Worm (Caenorhabditis elegans) whole organism, L1 larva: ENCODE results near the gene F22F7.2.

Source experiments
- C04F5.9 ChIP-seq: sonication (generic microtip); optimal IDR thresholded peaks from 2 replicates; lab custom pipeline; 2016; ENCODE audit warnings: missing genetic modification characterization, missing compliant biosample characterization
- F16B12.6 ChIP-seq: fragments of 150-350 bp; optimal IDR thresholded peaks from 2 replicates; lab custom pipeline; 2014; ENCODE audit warnings: missing biosample characterization, missing genetic modification characterization
- Y116A8C.19 ChIP-seq: sonication (generic microtip); optimal IDR thresholded peaks from 2 replicates; lab custom pipeline; 2016; ENCODE audit warnings: missing compliant biosample characterization, missing genetic modification characterization, borderline replicate concordance
- aha-1 ChIP-seq: fragments of 150-350 bp; optimal IDR thresholded peaks from 2 replicates; lab custom pipeline; 2014; ENCODE audit warnings: missing biosample characterization, missing genetic modification characterization
- alr-1 ChIP-seq: fragments of 200-800 bp; sonication (Bioruptor generic); optimal IDR thresholded peaks from 2 replicates; lab custom pipeline; 2018; ENCODE audit warnings: borderline replicate concordance, mild to moderate bottlenecking, missing genetic modification characterization, missing compliant biosample characterization
- blmp-1 ChIP-seq: fragments of 150-350 bp; optimal IDR thresholded peaks from 2 replicates; lab custom pipeline; 2014; ENCODE audit warnings: missing biosample characterization, missing genetic modification characterization
- ceh-82 ChIP-seq, 3 experiments: fragments of 150-350 bp in 1 of 3; sonication (generic microtip) in 2 of 3; optimal IDR thresholded peaks; 2 replicates each; lab custom pipeline; 2014 to 2017; ENCODE audit warnings: missing biosample characterization in 3 of 3, missing genetic modification characterization in 3 of 3
- ceh-88 ChIP-seq: fragments of 200-800 bp; sonication (Bioruptor generic); IDR thresholded peaks from 2 replicates; pipeline ENCODE4 v1.3.6; 2022; ENCODE audit warnings: missing genetic modification characterization, missing compliant biosample characterization
- ces-1 ChIP-seq: fragments of 150-350 bp; optimal IDR thresholded peaks from 2 replicates; lab custom pipeline; 2014; ENCODE audit warnings: missing biosample characterization, missing genetic modification reagents, missing genetic modification characterization
- dpl-1 ChIP-seq, 3 experiments: fragments of 150-350 bp in 2 of 3; sonication (generic microtip) in 1 of 3; optimal IDR thresholded peaks; 2 replicates each; lab custom pipeline; 2014 to 2017; ENCODE audit warnings: missing biosample characterization in 3 of 3, missing genetic modification characterization in 3 of 3, missing genetic modification reagents in 3 of 3
- efl-1 ChIP-seq, 4 experiments: fragments of 150-350 bp; optimal IDR thresholded peaks in 3 of 4; peaks in 1 of 4; 1 replicate in 1 of 4; 2 replicates in 3 of 4; lab custom pipeline; 2014; ENCODE audit warnings: missing biosample characterization in 2 of 4, missing genetic modification characterization in 2 of 4, missing genetic modification reagents in 2 of 4
- efl-3 ChIP-seq: fragments of 200-800 bp; sonication (Bioruptor generic); optimal IDR thresholded peaks from 2 replicates; lab custom pipeline; 2018; ENCODE audit warnings: mild to moderate bottlenecking, missing genetic modification characterization, missing compliant biosample characterization
- elt-3 ChIP-seq, 6 experiments: fragments of 150-350 bp in 1 of 6; sonication (generic microtip); optimal IDR thresholded peaks; 2 replicates each; lab custom pipeline; 2017 to 2018; ENCODE audit warnings: missing biosample characterization in 6 of 6, missing genetic modification characterization in 6 of 6, inconsistent platforms in 1 of 6
- fkh-10 ChIP-seq: sonication (generic microtip); optimal IDR thresholded peaks from 2 replicates; lab custom pipeline; 2017; ENCODE audit warnings: missing biosample characterization, missing genetic modification reagents, missing genetic modification characterization
- fkh-8 ChIP-seq: sonication (generic microtip); optimal IDR thresholded peaks from 2 replicates; lab custom pipeline; 2016; ENCODE audit warnings: mild to moderate bottlenecking, missing genetic modification characterization, missing compliant biosample characterization
- fos-1 ChIP-seq: fragments of 150-350 bp; optimal IDR thresholded peaks from 2 replicates; lab custom pipeline; 2014; ENCODE audit warnings: missing biosample characterization, missing genetic modification characterization
- hlh-4 ChIP-seq: sonication (generic microtip); optimal IDR thresholded peaks from 2 replicates; lab custom pipeline; 2016; ENCODE audit warnings: mild to moderate bottlenecking, missing genetic modification characterization, missing compliant biosample characterization
- hpl-2 ChIP-seq: fragments of 150-350 bp; optimal IDR thresholded peaks from 2 replicates; lab custom pipeline; 2014; ENCODE audit warnings: missing biosample characterization, missing genetic modification reagents, missing genetic modification characterization
- isw-1 ChIP-seq: fragments of 200-800 bp; sonication (Bioruptor generic); IDR thresholded peaks from 2 replicates; pipeline ENCODE4 v1.3.6; 2022; ENCODE audit warnings: missing genetic modification characterization, missing compliant biosample characterization
- jun-1 ChIP-seq: fragments of 150-350 bp; optimal IDR thresholded peaks from 2 replicates; lab custom pipeline; 2014; ENCODE audit warnings: missing biosample characterization, missing genetic modification reagents, missing genetic modification characterization
- lin-14 ChIP-seq: fragments of 200-800 bp; sonication (Bioruptor generic); optimal IDR thresholded peaks from 2 replicates; lab custom pipeline; 2018; ENCODE audit warnings: mild to moderate bottlenecking, missing genetic modification characterization, moderate library complexity, missing compliant biosample characterization
- lin-15B ChIP-seq: fragments of 150-350 bp; sonication (generic microtip); optimal IDR thresholded peaks from 3 replicates; lab custom pipeline; 2014; ENCODE audit warnings: missing biosample characterization, missing genetic modification characterization
- lin-39 ChIP-seq: fragments of 150-350 bp; optimal IDR thresholded peaks from 2 replicates; lab custom pipeline; 2014; ENCODE audit warnings: missing biosample characterization, missing genetic modification reagents, missing genetic modification characterization
- lir-3 ChIP-seq: sonication (generic microtip); optimal IDR thresholded peaks from 2 replicates; lab custom pipeline; 2016; ENCODE audit warnings: mild to moderate bottlenecking, missing genetic modification characterization, moderate library complexity, missing compliant biosample characterization; ENCODE audit not compliant: poor library complexity
- lsy-2 ChIP-seq, 2 experiments: fragments of 150-350 bp; optimal IDR thresholded peaks; 2 replicates each; lab custom pipeline; 2014; ENCODE audit warnings: missing biosample characterization in 2 of 2, missing genetic modification characterization in 2 of 2
- mab-9 ChIP-seq: fragments of 200-800 bp; sonication (Bioruptor generic); IDR thresholded peaks from 2 replicates; pipeline ENCODE4 v1.3.6; 2022; ENCODE audit warnings: missing genetic modification reagents, missing genetic modification characterization, missing compliant biosample characterization
- mdl-1 ChIP-seq, 2 experiments: fragments of 150-350 bp; optimal IDR thresholded peaks; 2 replicates each; lab custom pipeline; 2014 to 2017; ENCODE audit warnings: missing biosample characterization in 2 of 2, missing genetic modification characterization in 2 of 2, inconsistent platforms in 1 of 2
- mef-2 ChIP-seq: fragments of 150-350 bp; optimal IDR thresholded peaks from 2 replicates; lab custom pipeline; 2014; ENCODE audit warnings: missing biosample characterization, missing genetic modification characterization
- mep-1 ChIP-seq: fragments of 150-350 bp; optimal IDR thresholded peaks from 2 replicates; lab custom pipeline; 2014; ENCODE audit warnings: missing biosample characterization, missing genetic modification characterization
- nhr-11 ChIP-seq: fragments of 150-350 bp; optimal IDR thresholded peaks from 2 replicates; lab custom pipeline; 2014; ENCODE audit warnings: missing biosample characterization, missing genetic modification characterization
- nhr-12 ChIP-seq: sonication (generic microtip); optimal IDR thresholded peaks from 2 replicates; lab custom pipeline; 2017; ENCODE audit warnings: missing biosample characterization, missing genetic modification characterization
- nhr-20 ChIP-seq: sonication (generic microtip); optimal IDR thresholded peaks from 2 replicates; lab custom pipeline; 2016; ENCODE audit warnings: mild to moderate bottlenecking, missing genetic modification characterization, missing compliant biosample characterization
- nhr-71 ChIP-seq: sonication (generic microtip); optimal IDR thresholded peaks from 2 replicates; lab custom pipeline; 2016; ENCODE audit warnings: mild to moderate bottlenecking, missing genetic modification characterization, moderate library complexity, missing compliant biosample characterization
- nhr-85 ChIP-seq: sonication (generic microtip); peaks from one replicate; lab custom pipeline; 2016; ENCODE audit warnings: missing genetic modification characterization, inconsistent platforms, missing compliant biosample characterization
- nhr-90 ChIP-seq: sonication (generic microtip); optimal IDR thresholded peaks from 2 replicates; lab custom pipeline; 2016; ENCODE audit warnings: mild to moderate bottlenecking, missing genetic modification characterization, missing compliant biosample characterization; ENCODE audit not compliant: poor library complexity
- pax-3 ChIP-seq: fragments of 200-800 bp; sonication (Bioruptor generic); optimal IDR thresholded peaks from 2 replicates; lab custom pipeline; 2018; ENCODE audit warnings: mild to moderate bottlenecking, missing genetic modification characterization, moderate library complexity, missing compliant biosample characterization
- rnt-1 ChIP-seq: sonication (generic microtip); optimal IDR thresholded peaks from 2 replicates; lab custom pipeline; 2016; ENCODE audit warnings: mild to moderate bottlenecking, missing genetic modification characterization, moderate library complexity, missing compliant biosample characterization
- skn-1 ChIP-seq: fragments of 150-350 bp; optimal IDR thresholded peaks from 2 replicates; lab custom pipeline; 2014; ENCODE audit warnings: missing biosample characterization, missing genetic modification characterization
- snpc-4 ChIP-seq: fragments of 150-350 bp; optimal IDR thresholded peaks from 2 replicates; lab custom pipeline; 2014; ENCODE audit warnings: missing biosample characterization, missing genetic modification characterization
- snu-23 ChIP-seq: sonication (generic microtip); optimal IDR thresholded peaks from 2 replicates; lab custom pipeline; 2016; ENCODE audit warnings: missing genetic modification characterization, missing compliant biosample characterization
- sox-4 ChIP-seq: sonication (generic microtip); optimal IDR thresholded peaks from 2 replicates; lab custom pipeline; 2016; ENCODE audit warnings: missing genetic modification characterization, missing compliant biosample characterization
- sup-37 ChIP-seq: fragments of 200-800 bp; sonication (Bioruptor generic); optimal IDR thresholded peaks from 2 replicates; lab custom pipeline; 2018; ENCODE audit warnings: mild to moderate bottlenecking, missing genetic modification characterization, missing compliant biosample characterization
- tbx-2 ChIP-seq: sonication (generic microtip); optimal IDR thresholded peaks from 2 replicates; lab custom pipeline; 2016; ENCODE audit warnings: missing genetic modification characterization, missing compliant biosample characterization
- unc-130 ChIP-seq: fragments of 150-350 bp; optimal IDR thresholded peaks from 2 replicates; lab custom pipeline; 2017; ENCODE audit warnings: missing biosample characterization, missing genetic modification characterization, inconsistent platforms
- unc-62 ChIP-seq: fragments of 150-350 bp; optimal IDR thresholded peaks from 2 replicates; lab custom pipeline; 2014; ENCODE audit warnings: missing biosample characterization, missing genetic modification reagents, missing genetic modification characterization
- vab-15 ChIP-seq: sonication (generic microtip); optimal IDR thresholded peaks from 2 replicates; lab custom pipeline; 2017; ENCODE audit warnings: missing genotype, mild to moderate bottlenecking, missing genetic modification characterization, missing compliant biosample characterization
- zag-1 ChIP-seq: fragments of 150-350 bp; optimal IDR thresholded peaks from 2 replicates; lab custom pipeline; 2014; ENCODE audit warnings: missing biosample characterization, missing genetic modification characterization

Gene F22F7.2

DNA sequence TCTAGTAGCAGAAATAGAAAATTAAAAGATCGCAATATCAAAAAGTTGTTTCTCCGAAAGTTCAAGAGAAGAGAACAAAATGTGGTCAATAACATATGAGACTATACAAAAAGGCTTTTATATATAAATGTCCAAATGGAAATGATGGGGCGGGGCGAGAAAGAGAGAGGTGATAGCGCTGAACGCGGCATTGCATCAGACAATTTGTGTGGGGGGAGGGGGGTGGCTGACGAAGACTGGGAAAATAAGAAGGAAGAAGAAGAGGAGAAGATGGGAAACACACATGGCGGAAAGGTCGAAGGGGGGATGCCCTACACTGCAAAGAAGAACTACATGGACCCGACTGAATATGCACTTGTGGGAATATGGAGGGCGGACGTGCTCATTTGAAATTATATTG lies 12.7 kb downstream of the F22F7.2 start:
- TF ChIP-seq unc-62 (no peak), elt-3 (tag; optimal IDR thresholded peaks at IDR 0.05; lab: Kevin White, UChicago) (no peak), lin-15B (no peak), efl-3 (GFP tag; lab: Kevin White, UChicago) (no peak), nhr-12 (tag; lab: Kevin White, UChicago) (no peak), zag-1 (tag; lab: Kevin White, UChicago) (no peak), mef-2 (tag; lab: Kevin White, UChicago) (no peak), aha-1 (no peak), ceh-88 (GFP tag; lab: Robert Waterston, UW) (no peak), snpc-4 (no peak), Y116A8C.19 (tag; lab: Kevin White, UChicago) (no peak), F16B12.6 (tag; lab: Kevin White, UChicago) (no peak), sup-37 (GFP tag; lab: Kevin White, UChicago) (no peak), sox-4 (tag; lab: Kevin White, UChicago) (no peak), nhr-11 (tag; lab: Kevin White, UChicago) (no peak), efl-1 (optimal IDR thresholded peaks at IDR 0.05; lab: Kevin White, UChicago) (peak; percentile 4 to 17), efl-1 (GFP tag; optimal IDR thresholded peaks at IDR 0.05 in 1 of 2; lab: Kevin White, UChicago) (no peak), pax-3 (tag; lab: Kevin White, UChicago) (no peak), fkh-10 (GFP tag; lab: Kevin White, UChicago) (no peak), jun-1 (tag; lab: Kevin White, UChicago) (peak; percentile 56), fos-1 (no peak), blmp-1 (peak; percentile 48), skn-1 (peak; percentile 23), rnt-1 (tag; lab: Kevin White, UChicago) (peak; percentile 62), tbx-2 (tag; lab: Kevin White, UChicago) (no peak), hpl-2 (no peak), unc-130 (no peak), mdl-1 (tag; optimal IDR thresholded peaks at IDR 0.05; lab: Kevin White, UChicago) (no peak), dpl-1 (GFP tag; optimal IDR thresholded peaks at IDR 0.05; lab: Kevin White, UChicago) (no peak), hlh-4 (tag; lab: Kevin White, UChicago) (no peak), lsy-2 (tag; optimal IDR thresholded peaks at IDR 0.05; lab: Kevin White, UChicago) (peak in 1 of 2 experiments; percentile 44), isw-1 (GFP tag; lab: Robert Waterston, UW) (no peak), nhr-20 (peak; percentile 1), lir-3 (tag; lab: Kevin White, UChicago) (no peak), ces-1 (GFP tag; lab: Kevin White, UChicago) (no peak), nhr-71 (tag; lab: Kevin White, UChicago) (peak; percentile 31), nhr-85 (tag; lab: Kevin White, UChicago) (peak; percentile 72), C04F5.9 (tag; lab: Kevin White, UChicago) (no peak), vab-15 (tag; lab: Kevin White, UChicago) (no peak), lin-14 (GFP tag; lab: Kevin White, UChicago) (peak; percentile 98), fkh-8 (tag; lab: Kevin White, UChicago) (peak; percentile 34), snu-23 (GFP tag; lab: Kevin White, UChicago) (peak; percentile 7), lin-39 (tag; lab: Kevin White, UChicago) (no peak), alr-1 (tag; lab: Kevin White, UChicago) (no peak), mep-1 (tag; lab: Kevin White, UChicago) (peak; percentile 19), nhr-90 (no peak), mab-9 (GFP tag; lab: Robert Waterston, UW) (no peak), ceh-82 (tag; optimal IDR thresholded peaks at IDR 0.05; lab: Kevin White, UChicago) (peak in 1 of 3 experiments; percentile 42)
